Fruit fly (Drosophila melanogaster) whole organism, prepupa: ENCODE measurements around the gene CG9386.

Source experiments
- CG1621 ChIP-seq: fragments of 200-800 bp; sonication (Bioruptor generic); optimal IDR thresholded peaks from 3 replicates; lab custom pipeline; 2018; ENCODE audit warnings: missing biosample characterization, mild to moderate bottlenecking, missing genetic modification characterization
- CG16779 ChIP-seq: fragments of 200-800 bp; sonication (Bioruptor generic); optimal IDR thresholded peaks from 3 replicates; lab custom pipeline; 2017; ENCODE audit warnings: missing biosample characterization, mild to moderate bottlenecking, missing genetic modification characterization
- CG6854 ChIP-seq: fragments of 200-800 bp; sonication (Bioruptor generic); optimal IDR thresholded peaks from 2 replicates; lab custom pipeline; 2017; ENCODE audit warnings: missing biosample characterization, mild to moderate bottlenecking, missing genetic modification characterization
- Hr39 ChIP-seq: fragments of 200-800 bp; sonication (Bioruptor generic); optimal IDR thresholded peaks from 2 replicates; lab custom pipeline; 2016; ENCODE audit warnings: missing biosample characterization, missing genetic modification characterization
- Lpt ChIP-seq: fragments of 200-800 bp; sonication (Bioruptor generic); optimal IDR thresholded peaks from 3 replicates; lab custom pipeline; 2016; ENCODE audit warnings: missing biosample characterization, missing genetic modification characterization
- OdsH ChIP-seq: fragments of 200-800 bp; sonication (Bioruptor generic); optimal IDR thresholded peaks from 3 replicates; lab custom pipeline; 2016; ENCODE audit warnings: missing biosample characterization, missing genetic modification characterization
- achi ChIP-seq: fragments of 200-800 bp; sonication (Bioruptor generic); optimal IDR thresholded peaks from 3 replicates; lab custom pipeline; 2016; ENCODE audit warnings: missing biosample characterization, missing genetic modification characterization
- topi ChIP-seq: fragments of 200-800 bp; sonication (Bioruptor generic); optimal IDR thresholded peaks from 3 replicates; lab custom pipeline; 2016; ENCODE audit warnings: missing biosample characterization, missing genetic modification characterization

- TF ChIP-seq OdsH (GFP tag; lab: Kevin White, UChicago) (no peak), CG1621 (no peak), Lpt (GFP tag; lab: Kevin White, UChicago) (no peak), achi (no peak), CG6854 (GFP tag; lab: Kevin White, UChicago) (no peak), Hr39 (no peak), topi (GFP tag; lab: Kevin White, UChicago) (no peak), CG16779 (no peak)
Measured at dm6 chr3R:9548769-9549168, 6.4 kb downstream of the CG9386 start.
